Worm (Caenorhabditis elegans) whole organism, L4 larva: ENCODE results near the gene tnt-3.

ENCODE experiments used
- F10B5.3 ChIP-seq: sonication (generic microtip); optimal IDR thresholded peaks from 2 replicates; lab custom pipeline; 2016; ENCODE audit warnings: mild to moderate bottlenecking, missing genetic modification characterization, missing compliant biosample characterization
- R02D3.7 ChIP-seq: fragments of 150-350 bp; sonication (generic microtip); optimal IDR thresholded peaks from 3 replicates; lab custom pipeline; 2014; ENCODE audit warnings: missing biosample characterization, missing genetic modification characterization
- Y105C5A.15 ChIP-seq: fragments of 200-800 bp; sonication (Bioruptor generic); IDR thresholded peaks from 2 replicates; pipeline ENCODE4 v1.3.6; 2022; ENCODE audit warnings: missing genetic modification characterization, missing compliant biosample characterization
- Y48G9A.11 ChIP-seq: fragments of 200-800 bp; sonication (Bioruptor generic); IDR thresholded peaks from 2 replicates; pipeline ENCODE4 v1.3.6; 2022; ENCODE audit warnings: missing genetic modification reagents, missing genetic modification characterization, missing compliant biosample characterization
- ZK337.2 ChIP-seq: fragments of 200-800 bp; sonication (Bioruptor generic); IDR thresholded peaks from 2 replicates; pipeline ENCODE4 v1.3.6; 2022; ENCODE audit warnings: missing genetic modification reagents, missing genetic modification characterization, missing compliant biosample characterization
- aha-1 ChIP-seq: fragments of 150-350 bp; peaks from one replicate; lab custom pipeline; 2014; ENCODE audit warnings: missing biosample characterization, missing genetic modification characterization
- aly-2 ChIP-seq: sonication (generic microtip); optimal IDR thresholded peaks from 2 replicates; lab custom pipeline; 2018; ENCODE audit warnings: missing biosample characterization, missing genetic modification characterization
- ama-1 ChIP-seq: fragments of 150-350 bp; optimal IDR thresholded peaks from 2 replicates; lab custom pipeline; 2014; ENCODE audit warnings: inconsistent platforms, mixed read lengths
- arid-1 ChIP-seq: fragments of 200-800 bp; sonication (Bioruptor generic); conservative IDR thresholded peaks from 2 replicates; pipeline ENCODE4 v1.3.6; 2022; ENCODE audit warnings: missing genetic modification reagents, missing genetic modification characterization, missing compliant biosample characterization
- attf-4 ChIP-seq: sonication (generic microtip); optimal IDR thresholded peaks from 3 replicates; lab custom pipeline; 2017; ENCODE audit warnings: missing biosample characterization, missing genetic modification characterization
- ceh-20 ChIP-seq: fragments of 200-800 bp; sonication (Bioruptor generic); IDR thresholded peaks from 2 replicates; pipeline ENCODE4 v1.3.6; 2022; ENCODE audit warnings: missing genetic modification reagents, missing genetic modification characterization, missing compliant biosample characterization
- ceh-32 ChIP-seq: sonication (generic microtip); optimal IDR thresholded peaks from 2 replicates; lab custom pipeline; 2016; ENCODE audit warnings: mild to moderate bottlenecking, missing genetic modification characterization, missing compliant biosample characterization; ENCODE audit not compliant: poor library complexity
- ceh-44 ChIP-seq: fragments of 200-800 bp; sonication (Bioruptor generic); IDR thresholded peaks from 2 replicates; pipeline ENCODE4 v1.3.6; 2022; ENCODE audit warnings: missing genetic modification reagents, missing genetic modification characterization, missing compliant biosample characterization
- ceh-82 ChIP-seq: sonication (generic microtip); optimal IDR thresholded peaks from 2 replicates; lab custom pipeline; 2017; ENCODE audit warnings: missing biosample characterization, missing genetic modification characterization
- daf-16 ChIP-seq, 3 experiments: sonication (generic microtip); optimal IDR thresholded peaks; 2 replicates each; lab custom pipeline; 2016 to 2017; ENCODE audit warnings: missing genetic modification characterization in 3 of 3, missing genetic modification reagents in 3 of 3, mild to moderate bottlenecking in 2 of 3, missing compliant biosample characterization in 2 of 3, missing biosample characterization in 1 of 3, moderate library complexity in 1 of 3
- daf-19 ChIP-seq: fragments of 200-800 bp; sonication (Bioruptor generic); conservative IDR thresholded peaks from 2 replicates; pipeline ENCODE4 v1.3.6; 2022; ENCODE audit warnings: missing genetic modification characterization, missing compliant biosample characterization
- dmd-9 ChIP-seq: fragments of 200-800 bp; sonication (Bioruptor generic); IDR thresholded peaks from 2 replicates; pipeline ENCODE4 v1.3.6; 2022; ENCODE audit warnings: missing genetic modification reagents, missing genetic modification characterization, missing compliant biosample characterization
- dpl-1 ChIP-seq: fragments of 150-350 bp; optimal IDR thresholded peaks from 2 replicates; lab custom pipeline; 2014; ENCODE audit warnings: missing biosample characterization, missing genetic modification reagents, missing genetic modification characterization
- egl-27 ChIP-seq: sonication (generic microtip); optimal IDR thresholded peaks from 3 replicates; lab custom pipeline; 2017; ENCODE audit warnings: missing biosample characterization, missing genetic modification reagents, missing genetic modification characterization
- fos-1 ChIP-seq: fragments of 150-350 bp; optimal IDR thresholded peaks from 2 replicates; lab custom pipeline; 2014; ENCODE audit warnings: missing biosample characterization, missing genetic modification characterization
- gei-8 ChIP-seq: fragments of 200-800 bp; sonication (Bioruptor generic); optimal IDR thresholded peaks from 2 replicates; lab custom pipeline; 2018; ENCODE audit warnings: mild to moderate bottlenecking, missing genetic modification characterization, missing compliant biosample characterization
- hlh-11 ChIP-seq: fragments of 200-800 bp; sonication (Bioruptor generic); optimal IDR thresholded peaks from 2 replicates; lab custom pipeline; 2018; ENCODE audit warnings: mild to moderate bottlenecking, missing genetic modification characterization, missing compliant biosample characterization
- jun-1 ChIP-seq: fragments of 150-350 bp; optimal IDR thresholded peaks from 2 replicates; lab custom pipeline; 2014; ENCODE audit warnings: missing biosample characterization, missing genetic modification reagents, missing genetic modification characterization
- lim-7 ChIP-seq: fragments of 200-800 bp; sonication (Bioruptor generic); IDR thresholded peaks from 2 replicates; pipeline ENCODE4 v1.3.6; 2022; ENCODE audit warnings: missing genetic modification characterization, missing compliant biosample characterization
- lin-1 ChIP-seq: fragments of 200-800 bp; sonication (Bioruptor generic); IDR thresholded peaks from 2 replicates; pipeline ENCODE4 v1.3.6; 2022; ENCODE audit warnings: missing genetic modification reagents, missing genetic modification characterization, missing compliant biosample characterization
- lin-13 ChIP-seq: fragments of 150-350 bp; optimal IDR thresholded peaks from 2 replicates; lab custom pipeline; 2014; ENCODE audit warnings: missing biosample characterization, missing genetic modification reagents, missing genetic modification characterization
- lin-15B ChIP-seq: fragments of 150-350 bp; sonication (generic microtip); optimal IDR thresholded peaks from 3 replicates; lab custom pipeline; 2014; ENCODE audit warnings: missing biosample characterization, missing genetic modification characterization
- lin-29 ChIP-seq: fragments of 200-800 bp; sonication (Bioruptor generic); IDR thresholded peaks from 2 replicates; pipeline ENCODE4 v1.3.6; 2022; ENCODE audit warnings: missing genetic modification reagents, missing genetic modification characterization, missing compliant biosample characterization
- madf-5 ChIP-seq, 2 experiments: fragments of 200-800 bp; sonication (Bioruptor generic); IDR thresholded peaks; 2 replicates each; pipeline ENCODE4 v1.3.6; 2022; ENCODE audit warnings: missing compliant biosample characterization in 2 of 2, missing genetic modification characterization in 2 of 2
- madf-9 ChIP-seq: fragments of 200-800 bp; sonication (Bioruptor generic); conservative IDR thresholded peaks from 2 replicates; pipeline ENCODE4 v1.3.6; 2022; ENCODE audit warnings: missing genetic modification reagents, missing genetic modification characterization, missing compliant biosample characterization
- mxl-3 ChIP-seq: fragments of 200-800 bp; sonication (Bioruptor generic); optimal IDR thresholded peaks from 2 replicates; lab custom pipeline; 2018; ENCODE audit warnings: mild to moderate bottlenecking, missing genetic modification characterization, missing compliant biosample characterization
- nhr-10 ChIP-seq: fragments of 150-350 bp; optimal IDR thresholded peaks from 2 replicates; lab custom pipeline; 2014; ENCODE audit warnings: missing biosample characterization, missing genetic modification characterization
- nhr-102 ChIP-seq: sonication (generic microtip); optimal IDR thresholded peaks from 2 replicates; lab custom pipeline; 2016; ENCODE audit warnings: mild to moderate bottlenecking, missing genetic modification characterization, moderate library complexity, missing compliant biosample characterization
- nhr-28 ChIP-seq: fragments of 150-350 bp; optimal IDR thresholded peaks from 2 replicates; lab custom pipeline; 2014; ENCODE audit warnings: missing biosample characterization, missing genetic modification characterization
- nhr-42 ChIP-seq: fragments of 200-800 bp; sonication (Bioruptor generic); IDR thresholded peaks from 2 replicates; pipeline ENCODE4 v1.3.6; 2022; ENCODE audit warnings: missing genetic modification characterization, missing compliant biosample characterization
- pha-4 ChIP-seq, 2 experiments: fragments of 150-350 bp in 1 of 2; fragments of 200-800 bp in 1 of 2; sonication (Bioruptor generic) in 1 of 2; IDR thresholded peaks in 1 of 2; optimal IDR thresholded peaks in 1 of 2; 2 replicates each; pipeline versions ENCODE4 v1.3.6 to Lab custom; 2014 to 2022; ENCODE audit warnings: missing genetic modification characterization in 2 of 2, missing genetic modification reagents in 2 of 2, missing biosample characterization in 1 of 2, missing compliant biosample characterization in 1 of 2
- pqm-1 ChIP-seq: sonication (generic microtip); optimal IDR thresholded peaks from 2 replicates; lab custom pipeline; 2017; ENCODE audit warnings: missing biosample characterization, missing genetic modification characterization
- saeg-2 ChIP-seq: fragments of 200-800 bp; sonication (Bioruptor generic); IDR thresholded peaks from 2 replicates; pipeline ENCODE4 v1.3.6; 2022; ENCODE audit warnings: missing genetic modification reagents, missing genetic modification characterization, missing compliant biosample characterization
- snpc-1.2 ChIP-seq: fragments of 200-800 bp; sonication (Bioruptor generic); IDR thresholded peaks from 2 replicates; pipeline ENCODE4 v1.3.6; 2022; ENCODE audit warnings: missing genetic modification reagents, missing genetic modification characterization, missing compliant biosample characterization
- snpc-4 ChIP-seq: fragments of 150-350 bp; optimal IDR thresholded peaks from 2 replicates; lab custom pipeline; 2014; ENCODE audit warnings: missing biosample characterization, missing genetic modification characterization
- spr-1 ChIP-seq: sonication (generic microtip); optimal IDR thresholded peaks from 2 replicates; lab custom pipeline; 2016; ENCODE audit warnings: mild to moderate bottlenecking, missing genetic modification characterization, missing compliant biosample characterization
- tra-1 ChIP-seq: fragments of 200-800 bp; sonication (Bioruptor generic); IDR thresholded peaks from 2 replicates; pipeline ENCODE4 v1.3.6; 2022; ENCODE audit warnings: missing genetic modification reagents, missing genetic modification characterization, missing compliant biosample characterization
- unc-130 ChIP-seq: sonication (generic microtip); optimal IDR thresholded peaks from 2 replicates; lab custom pipeline; 2016; ENCODE audit warnings: missing genetic modification reagents, missing genetic modification characterization, missing compliant biosample characterization
- unc-39 ChIP-seq: sonication (generic microtip); optimal IDR thresholded peaks from 2 replicates; lab custom pipeline; 2017; ENCODE audit warnings: missing biosample characterization, missing genetic modification characterization
- unc-62 ChIP-seq, 3 experiments: fragments of 150-350 bp in 1 of 3; sonication (generic microtip); optimal IDR thresholded peaks in 2 of 3; peaks in 1 of 3; 1 replicate in 1 of 3; 2 replicates in 2 of 3; lab custom pipeline; 2014 to 2017; ENCODE audit warnings: missing biosample characterization in 3 of 3, missing genetic modification characterization in 3 of 3, missing genetic modification reagents in 3 of 3, missing genotype in 1 of 3
- zag-1 ChIP-seq: fragments of 150-350 bp; optimal IDR thresholded peaks from 2 replicates; lab custom pipeline; 2014; ENCODE audit warnings: missing biosample characterization, missing genetic modification characterization
- zip-2 ChIP-seq: fragments of 150-350 bp; optimal IDR thresholded peaks from 2 replicates; lab custom pipeline; 2014; ENCODE audit warnings: missing biosample characterization, missing genetic modification characterization

tnt-3 gene

DNA sequence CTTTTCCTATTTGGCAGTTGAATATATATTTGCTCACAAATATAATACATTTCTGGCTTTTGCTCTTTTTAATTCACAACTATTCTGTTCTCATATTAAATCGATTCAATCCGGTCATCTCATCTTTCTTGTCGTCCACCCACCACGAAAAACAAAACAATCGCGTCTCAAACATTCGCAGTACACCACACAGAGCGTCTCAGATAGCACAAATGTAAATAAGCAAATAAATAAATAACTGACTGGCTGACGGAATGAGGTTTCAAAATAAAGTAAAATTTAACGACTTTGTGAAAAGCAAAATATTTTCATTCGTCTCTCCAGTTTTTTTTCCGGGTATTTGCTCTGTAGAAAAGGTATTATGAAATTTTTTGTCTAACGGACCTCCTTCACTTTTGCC, 8.8 kb upstream of the tnt-3 start:
- TF ChIP-seq pha-4 (GFP tag; IDR thresholded peaks at IDR 0.05; lab: Robert Waterston, UW): no peak
- peak; percentile 58 for TF ChIP-seq pha-4 (tag; optimal IDR thresholded peaks at IDR 0.05; lab: Kevin White, UChicago)
- TF ChIP-seq daf-16 (GFP tag; optimal IDR thresholded peaks at IDR 0.05; lab: Kevin White, UChicago): peak in 1 of 2 experiments; percentile 35
- peak; percentile 30 for TF ChIP-seq daf-16 (tag; optimal IDR thresholded peaks at IDR 0.05; lab: Kevin White, UChicago)
- TF ChIP-seq tra-1 (GFP tag; lab: Robert Waterston, UW): no peak
- TF ChIP-seq, all 104 proteins: peak for 2

DNA sequence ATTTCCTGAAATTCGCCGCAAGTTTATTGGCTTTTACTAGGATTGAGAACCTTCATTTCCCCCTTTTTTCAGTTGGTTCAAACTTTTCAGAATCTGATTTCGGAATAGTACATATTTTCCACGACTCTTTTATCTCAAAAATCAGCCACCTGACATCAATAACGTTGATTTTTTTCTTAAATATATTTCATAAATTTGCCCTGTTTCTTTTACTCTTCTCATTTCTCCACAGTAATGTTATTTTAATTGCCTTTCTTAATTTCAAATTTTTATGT, 8.1 kb upstream of the tnt-3 start:
- TF ChIP-seq unc-39 (no peak), ceh-20 (no peak), lin-13 (GFP tag; lab: Kevin White, UChicago) (no peak), lin-15B (tag; lab: Kevin White, UChicago) (no peak), aha-1 (peak; percentile 93), mxl-3 (peak; percentile 8), ZK337.2 (no peak), Y48G9A.11 (GFP tag; lab: Robert Waterston, UW) (no peak)

DNA sequence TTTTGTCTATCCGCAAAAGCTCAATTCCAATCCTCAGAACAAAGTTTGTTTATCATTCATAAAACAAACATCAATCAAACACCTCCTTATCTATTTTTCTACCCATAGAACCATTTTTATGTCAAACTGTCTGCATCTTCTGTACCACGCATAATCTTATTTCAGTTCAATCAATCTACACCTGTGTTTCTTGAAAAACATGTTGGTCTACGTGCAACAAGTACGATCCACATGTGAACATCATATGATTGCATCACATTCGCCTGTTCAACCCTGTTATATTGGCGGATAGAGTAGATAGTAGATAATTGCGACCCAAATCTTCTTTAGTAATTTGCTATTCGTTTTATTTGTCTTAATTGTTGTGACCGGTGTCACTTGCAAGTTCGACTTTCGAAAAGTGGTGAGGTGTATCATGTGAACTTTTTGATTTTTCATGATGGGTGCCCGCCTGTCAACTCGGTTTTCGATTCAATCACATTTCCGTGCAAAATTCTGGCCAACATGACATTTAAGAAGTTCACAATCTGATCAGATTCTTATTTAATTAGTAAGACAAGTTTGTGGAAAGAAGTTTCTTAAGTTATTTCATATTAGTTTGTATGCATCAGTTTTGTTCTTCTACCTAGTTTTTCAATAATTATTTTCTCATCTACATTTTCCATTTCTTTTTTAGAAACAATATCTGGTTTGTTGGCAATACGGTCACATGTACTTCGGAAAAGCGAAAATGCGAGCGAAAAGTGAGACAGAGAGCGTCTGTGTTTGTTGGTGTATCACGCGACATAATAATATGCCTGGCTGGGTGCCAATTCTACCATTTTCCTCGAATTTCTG, 7.5 kb upstream of the tnt-3 start:
- TF ChIP-seq jun-1 (tag; lab: Kevin White, UChicago) (no peak), ceh-82 (tag; lab: Kevin White, UChicago) (no peak), lim-7 (no peak), fos-1 (no peak), hlh-11 (tag; lab: Kevin White, UChicago) (peak; percentile 53), daf-19 (GFP tag; lab: Robert Waterston, UW) (no peak), zip-2 (tag; lab: Kevin White, UChicago) (no peak), Y105C5A.15 (GFP tag; lab: Robert Waterston, UW) (no peak), madf-9 (GFP tag; lab: Robert Waterston, UW) (no peak), ceh-44 (no peak), unc-62 (GFP tag; optimal IDR thresholded peaks at IDR 0.05 in 1 of 2; lab: Kevin White, UChicago) (peak in 1 of 2 experiments; percentile 56), unc-62 (tag; optimal IDR thresholded peaks at IDR 0.05; lab: Kevin White, UChicago) (no peak), saeg-2 (GFP tag; lab: Robert Waterston, UW) (no peak), attf-4 (tag; lab: Kevin White, UChicago) (no peak), nhr-10 (tag; lab: Kevin White, UChicago) (no peak), ceh-32 (tag; lab: Kevin White, UChicago) (no peak), aha-1 (peak; percentile 99), zag-1 (tag; lab: Kevin White, UChicago) (no peak), F10B5.3 (tag; lab: Kevin White, UChicago) (no peak), madf-5 (GFP tag; IDR thresholded peaks at IDR 0.05; lab: Robert Waterston, UW) (no peak), dmd-9 (GFP tag; lab: Robert Waterston, UW) (0 out of 2 replicates have a peak, but pooled peaks have one; percentile 40), lin-1 (GFP tag; lab: Robert Waterston, UW) (no peak), spr-1 (no peak), nhr-42 (no peak), lin-29 (GFP tag; lab: Robert Waterston, UW) (no peak), dpl-1 (peak; percentile 16), snpc-1.2 (GFP tag; lab: Robert Waterston, UW) (no peak), gei-8 (GFP tag; lab: Kevin White, UChicago) (no peak), snpc-4 (tag; lab: Kevin White, UChicago) (no peak), nhr-102 (no peak), aly-2 (no peak), ama-1 (lab: Kevin White, UChicago) (no peak), pqm-1 (tag; lab: Kevin White, UChicago) (peak; percentile 2), unc-130 (GFP tag; lab: Kevin White, UChicago) (no peak), egl-27 (tag; lab: Kevin White, UChicago) (no peak), R02D3.7 (tag; lab: Kevin White, UChicago) (no peak), nhr-28 (tag; lab: Kevin White, UChicago) (peak; percentile 47), lin-13 (GFP tag; lab: Kevin White, UChicago) (no peak), arid-1 (no peak)
